Worm (Caenorhabditis elegans): ENCODE data around the gene hpo-39.
A peak's percentile ranks its signal among the peaks of the same experiment; 100 is the strongest.
"Not testable (repeated sequence)": the region's sequence is repeated elsewhere in the genome, so short reads cannot be mapped to it uniquely, and the experiment has no call there.

hpo-39 gene

DNA sequence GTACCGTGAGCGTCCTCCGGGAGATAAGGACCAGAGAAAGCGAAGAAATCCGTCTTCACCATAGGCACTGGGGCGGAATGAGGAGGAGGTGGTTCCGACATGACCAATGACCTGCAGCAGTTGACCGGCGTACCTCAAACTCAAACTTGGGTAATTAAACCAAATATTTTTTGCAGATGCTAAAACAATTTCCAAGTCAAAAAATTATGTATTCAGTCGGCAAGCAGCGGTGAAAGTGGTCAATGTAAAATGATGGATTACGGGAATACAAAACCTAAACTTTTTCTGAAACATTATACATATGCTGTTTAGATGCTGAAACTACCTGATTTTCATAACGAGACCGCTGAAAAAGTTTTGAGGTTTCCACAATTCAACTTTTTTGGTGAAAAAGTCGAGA is at the start of gene hpo-39:
hpo-39 (minus strand) TSS at position 101 of the 400 bp plus-strand sequence.
- TF ChIP-seq jun-1 (tag; optimal IDR thresholded peaks at IDR 0.05); F10B5.3 (tag; optimal IDR thresholded peaks at IDR 0.05); F49E8.2 (tag; optimal IDR thresholded peaks at IDR 0.05; ENCODE audit: borderline replicate concordance): not testable (repeated sequence)

DNA sequence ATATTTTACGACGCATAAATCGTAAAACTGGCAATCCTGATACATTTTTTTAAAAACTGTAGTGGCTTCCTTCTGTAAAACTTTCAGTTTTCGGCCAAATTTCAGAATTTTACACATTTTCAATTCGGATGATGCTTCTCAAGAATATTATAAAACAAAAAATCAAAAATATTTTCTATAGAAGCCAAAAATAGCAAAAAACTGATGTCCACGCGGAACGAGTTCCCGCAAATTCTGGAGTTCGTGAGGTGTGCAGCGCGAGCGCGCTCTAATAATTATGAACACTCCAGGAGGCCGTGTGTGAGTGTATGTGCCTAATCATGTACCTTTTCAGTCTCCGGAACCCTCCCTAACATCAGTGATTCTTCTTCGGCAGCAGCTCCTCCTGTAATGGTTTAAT is 43.5 kb upstream of the hpo-39 start, which contains the start of gene sumv-2:
sumv-2 (plus strand) TSS at position 301 of the 400 bp plus-strand sequence.
- TF ChIP-seq ceh-32 (tag; optimal IDR thresholded peaks at IDR 0.05; ENCODE audit: poor library complexity) = no peak
- TF ChIP-seq nhr-11 (tag; optimal IDR thresholded peaks at IDR 0.05) = no peak
- TF ChIP-seq lir-3 (tag; optimal IDR thresholded peaks at IDR 0.05) = no peak
- TF ChIP-seq nhr-111 (GFP tag; optimal IDR thresholded peaks at IDR 0.05) = no peak
- no peak for TF ChIP-seq nhr-237 (tag; optimal IDR thresholded peaks at IDR 0.05)
- TF ChIP-seq D1046.2 (GFP tag; IDR thresholded peaks at IDR 0.05) = no peak

DNA sequence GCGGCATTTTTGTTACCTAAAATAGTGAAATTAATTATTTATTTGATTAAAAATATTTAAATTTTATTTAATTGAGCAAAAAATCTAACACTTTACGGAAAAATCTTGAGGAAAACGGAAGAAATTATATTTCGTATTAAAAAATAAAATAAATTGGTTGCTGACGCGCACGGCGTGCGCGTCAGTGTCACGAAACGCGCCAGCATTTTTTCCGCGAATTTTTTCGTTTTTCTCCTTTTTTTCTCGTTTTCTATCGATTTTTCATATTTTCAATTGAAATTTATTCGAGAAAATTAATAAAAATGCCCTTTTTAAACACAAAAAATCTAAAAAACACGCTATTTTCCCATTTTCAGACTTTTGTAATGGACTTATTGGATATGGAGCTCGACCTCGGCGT is 42.1 kb upstream of the hpo-39 start, which contains the start of the genes Y61A9LA.10 and F54D11.4:
Y61A9LA.10 (minus strand) TSS at position 16 of the 400 bp plus-strand sequence.
F54D11.4 (plus strand) TSS at position 350 of the 400 bp plus-strand sequence.
- TF ChIP-seq ztf-7 (tag; optimal IDR thresholded peaks at IDR 0.05) = peak; percentile 54
- no peak for TF ChIP-seq aha-1 (tag)
- no peak for TF ChIP-seq jun-1 (tag; optimal IDR thresholded peaks at IDR 0.05)
- no peak for TF ChIP-seq gei-8 (GFP tag; optimal IDR thresholded peaks at IDR 0.05)
- no peak for TF ChIP-seq php-3 (GFP tag; IDR thresholded peaks at IDR 0.05)
- TF ChIP-seq fkh-10 (GFP tag; optimal IDR thresholded peaks at IDR 0.05) = no peak
- TF ChIP-seq lin-29 (GFP tag; IDR thresholded peaks at IDR 0.05) = no peak
- no peak for TF ChIP-seq nhr-76 (tag; optimal IDR thresholded peaks at IDR 0.05)
- no peak for TF ChIP-seq hmg-1.1 (GFP tag; IDR thresholded peaks at IDR 0.05)
- TF ChIP-seq set-16 (GFP tag; IDR thresholded peaks at IDR 0.05) = no peak
- TF ChIP-seq hlh-30 (tag; optimal IDR thresholded peaks at IDR 0.05; ENCODE audit: insufficient read depth) = peak; percentile 27
- no peak for TF ChIP-seq egl-27 (tag; optimal IDR thresholded peaks at IDR 0.05)
- no peak for TF ChIP-seq ceh-28 (tag; optimal IDR thresholded peaks at IDR 0.05)
- TF ChIP-seq dmd-6 (GFP tag; IDR thresholded peaks at IDR 0.05) = no peak
- TF ChIP-seq dpl-1 (GFP tag; optimal IDR thresholded peaks at IDR 0.05) = peak; percentile 72
- no peak for TF ChIP-seq F44E2.7 (GFP tag; IDR thresholded peaks at IDR 0.05)
- TF ChIP-seq F10B5.3 (tag; optimal IDR thresholded peaks at IDR 0.05) = peak; percentile 9
- no peak for TF ChIP-seq pqm-1 (tag; optimal IDR thresholded peaks at IDR 0.05)
- no peak for TF ChIP-seq ces-1 (GFP tag; optimal IDR thresholded peaks at IDR 0.05)
- TF ChIP-seq rbr-2 (tag; optimal IDR thresholded peaks at IDR 0.05) = peak; percentile 50
- no peak for TF ChIP-seq ceh-62 (tag; optimal IDR thresholded peaks at IDR 0.05)
- TF ChIP-seq T20F7.1 (GFP tag; optimal IDR thresholded peaks at IDR 0.05) = no peak
- TF ChIP-seq mxl-3 (GFP tag; optimal IDR thresholded peaks at IDR 0.05) = no peak
- TF ChIP-seq zip-11 (GFP tag; IDR thresholded peaks at IDR 0.05) = no peak
- TF ChIP-seq lir-3 (tag; optimal IDR thresholded peaks at IDR 0.05) = no peak
- no peak for TF ChIP-seq Y5F2A.4 (GFP tag; optimal IDR thresholded peaks at IDR 0.05)
- TF ChIP-seq lin-1 (GFP tag; IDR thresholded peaks at IDR 0.05) = no peak
- no peak for TF ChIP-seq madf-5 (GFP tag; IDR thresholded peaks at IDR 0.05)
- peak; percentile 22 for TF ChIP-seq F37D6.2 (tag; optimal IDR thresholded peaks at IDR 0.05)
- no peak for TF ChIP-seq spr-1 (tag; optimal IDR thresholded peaks at IDR 0.05)
- no peak for TF ChIP-seq dmd-9 (GFP tag; IDR thresholded peaks at IDR 0.05)
- no peak for TF ChIP-seq lin-15B (tag; optimal IDR thresholded peaks at IDR 0.05)
- no peak for TF ChIP-seq egl-43 (GFP tag; IDR thresholded peaks at IDR 0.05)
- TF ChIP-seq R02D3.7 (tag; optimal IDR thresholded peaks at IDR 0.05) = no peak
- no peak for TF ChIP-seq ztf-11 (tag; optimal IDR thresholded peaks at IDR 0.05)
- TF ChIP-seq D1046.2 (GFP tag; IDR thresholded peaks at IDR 0.05) = no peak
- TF ChIP-seq aly-2 (tag; optimal IDR thresholded peaks at IDR 0.05) = no peak
- TF ChIP-seq nhr-25 (tag; optimal IDR thresholded peaks at IDR 0.05; ENCODE audit: borderline replicate concordance, insufficient read depth) = no peak
- TF ChIP-seq tra-1 (GFP tag; IDR thresholded peaks at IDR 0.05) = no peak
- no peak for TF ChIP-seq zfp-3 (GFP tag; conservative IDR thresholded peaks at IDR 0.05)
- no peak for TF ChIP-seq vab-7 (GFP tag; IDR thresholded peaks at IDR 0.05)
- no peak for TF ChIP-seq lin-13 (GFP tag; optimal IDR thresholded peaks at IDR 0.05)
- TF ChIP-seq dve-1 (tag; optimal IDR thresholded peaks at IDR 0.05; ENCODE audit: insufficient read depth) = peak; percentile 52
- no peak for TF ChIP-seq nhr-237 (tag; optimal IDR thresholded peaks at IDR 0.05)
